Worm (Caenorhabditis elegans) whole organism, midembryonic: ENCODE data around the gene F40A3.3.

ENCODE experiments used
- T22C8.4 ChIP-seq: fragments of 200-800 bp; sonication (Bioruptor generic); IDR thresholded peaks from 2 replicates; pipeline ENCODE4 v1.3.6; 2022; ENCODE audit warnings: missing genetic modification characterization, missing compliant biosample characterization
- cog-1 ChIP-seq: sonication (generic microtip); optimal IDR thresholded peaks from 2 replicates; lab custom pipeline; 2016; ENCODE audit warnings: missing genetic modification characterization, missing compliant biosample characterization
- flt-1 ChIP-seq: fragments of 200-800 bp; sonication (Bioruptor generic); IDR thresholded peaks from 2 replicates; pipeline ENCODE4 v1.3.6; 2022; ENCODE audit warnings: missing genetic modification characterization, missing compliant biosample characterization
- klf-2 ChIP-seq: fragments of 200-800 bp; sonication (Bioruptor generic); conservative IDR thresholded peaks from 2 replicates; pipeline ENCODE4 v1.3.6; 2022; ENCODE audit warnings: missing genetic modification reagents, missing genetic modification characterization, missing compliant biosample characterization
- med-1 ChIP-seq: sonication (generic microtip); optimal IDR thresholded peaks from 2 replicates; lab custom pipeline; 2017; ENCODE audit warnings: missing genetic modification characterization, mild to moderate bottlenecking, missing compliant biosample characterization, antibody characterized with exemption, missing genetic modification reagents; ENCODE audit not compliant: insufficient read depth
- ref-1 ChIP-seq: fragments of 200-800 bp; sonication (Bioruptor generic); conservative IDR thresholded peaks from 2 replicates; pipeline ENCODE4 v1.3.6; 2022; ENCODE audit warnings: missing genetic modification reagents, missing genetic modification characterization, missing compliant biosample characterization
- tab-1 ChIP-seq: fragments of 200-800 bp; sonication (Bioruptor generic); IDR thresholded peaks from 2 replicates; pipeline ENCODE4 v1.3.6; 2022; ENCODE audit warnings: missing genetic modification characterization, missing compliant biosample characterization
- ztf-23 ChIP-seq: fragments of 200-800 bp; sonication (Bioruptor generic); IDR thresholded peaks from 2 replicates; pipeline ENCODE4 v1.3.6; 2022; ENCODE audit warnings: missing genetic modification reagents, missing genetic modification characterization, missing compliant biosample characterization
- ztf-29 ChIP-seq: fragments of 200-800 bp; sonication (Bioruptor generic); IDR thresholded peaks from 2 replicates; pipeline ENCODE4 v1.3.6; 2022; ENCODE audit warnings: missing genetic modification reagents, missing genetic modification characterization, missing compliant biosample characterization

The F40A3.3 gene

DNA sequence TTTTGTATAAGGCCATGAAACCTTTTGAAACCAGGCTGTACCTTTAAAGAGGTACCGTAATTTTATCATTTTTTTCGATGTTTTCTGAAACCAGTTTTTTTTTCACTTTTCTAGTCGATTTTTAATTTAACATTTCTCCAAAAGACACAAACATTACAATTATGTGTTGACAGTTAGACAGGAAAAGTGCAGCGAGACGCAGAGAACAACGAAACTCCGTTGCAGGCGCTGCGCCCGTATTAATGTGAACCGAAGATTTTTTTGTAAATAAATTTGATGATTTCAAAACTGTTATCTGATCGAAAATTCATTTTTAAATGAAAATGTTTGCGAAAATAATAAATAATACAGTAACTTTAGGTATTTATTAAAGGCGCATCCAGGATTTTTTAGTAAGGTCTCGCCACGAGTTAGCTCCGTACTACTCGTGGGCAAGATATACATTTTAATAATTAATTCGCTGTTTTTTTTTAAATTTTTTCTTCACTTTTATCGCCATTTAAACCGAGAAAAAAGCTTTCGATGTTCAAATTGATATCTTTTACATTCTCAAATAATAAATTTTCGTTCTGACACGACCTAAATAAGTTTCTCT, at the start of gene F40A3.3:
F40A3.3 (plus strand) TSS at position 564 of the 595 bp plus-strand sequence.
- TF ChIP-seq flt-1 (GFP tag; lab: Robert Waterston, UW) (no peak), klf-2 (no peak), T22C8.4 (GFP tag; lab: Robert Waterston, UW) (no peak), ztf-23 (GFP tag; lab: Robert Waterston, UW) (no peak), ztf-29 (GFP tag; lab: Robert Waterston, UW) (no peak), med-1 (GFP tag; lab: Kevin White, UChicago) (no peak), ref-1 (GFP tag; lab: Robert Waterston, UW) (no peak), cog-1 (tag; lab: Kevin White, UChicago) (no peak), tab-1 (GFP tag; lab: Robert Waterston, UW) (no peak)

DNA sequence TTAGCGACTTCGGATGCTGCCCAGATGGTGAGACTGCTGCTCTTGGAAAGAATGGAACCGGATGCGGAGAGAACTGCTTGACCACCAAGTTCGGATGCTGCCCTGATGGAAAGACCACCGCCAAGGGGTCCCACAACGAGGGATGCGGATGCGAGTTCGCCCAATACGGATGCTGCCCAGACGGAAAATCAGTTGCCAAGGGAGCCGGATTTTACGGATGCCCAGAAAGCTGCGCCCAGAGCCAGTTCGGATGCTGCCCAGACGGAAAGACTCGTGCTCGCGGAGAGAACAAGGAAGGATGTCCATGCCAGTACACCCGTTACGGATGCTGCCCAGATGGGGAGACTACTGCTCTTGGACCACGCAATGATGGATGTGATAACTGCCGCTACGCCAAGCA, 46.3 kb upstream of the F40A3.3 start:
- TF ChIP-seq tab-1 (GFP tag; lab: Robert Waterston, UW) (no peak), ref-1 (GFP tag; lab: Robert Waterston, UW) (no peak), med-1 (GFP tag; lab: Kevin White, UChicago) (no peak), cog-1 (tag; lab: Kevin White, UChicago) (no peak), klf-2 (no peak), ztf-29 (GFP tag; lab: Robert Waterston, UW) (no peak), ztf-23 (GFP tag; lab: Robert Waterston, UW) (no peak), flt-1 (GFP tag; lab: Robert Waterston, UW) (no peak), T22C8.4 (GFP tag; lab: Robert Waterston, UW) (no peak)

DNA sequence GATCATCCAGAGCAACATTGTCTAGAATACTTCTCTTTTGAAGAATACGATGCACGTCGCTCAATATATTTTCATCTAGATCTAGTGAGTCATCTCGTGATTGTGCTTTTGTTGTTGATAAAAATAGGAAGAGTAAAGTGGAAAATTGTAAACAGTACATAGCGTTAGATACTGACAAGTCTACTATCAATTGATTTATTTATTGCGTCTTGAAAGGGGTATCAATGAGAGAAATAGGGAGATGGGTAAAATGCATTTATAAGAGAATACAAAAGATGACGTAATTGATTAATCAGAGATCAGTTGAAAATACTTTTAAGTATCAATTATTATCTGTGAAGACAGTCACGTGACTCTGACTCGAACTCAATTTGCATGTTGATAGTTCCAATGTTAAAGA, 40.3 kb upstream of the F40A3.3 start, which contains the start of gene txt-5:
txt-5 (minus strand) TSS at position 224 of the 400 bp plus-strand sequence.
- TF ChIP-seq ztf-23 (GFP tag; lab: Robert Waterston, UW) (no peak), ref-1 (GFP tag; lab: Robert Waterston, UW) (no peak), flt-1 (GFP tag; lab: Robert Waterston, UW) (no peak), med-1 (GFP tag; lab: Kevin White, UChicago) (no peak), ztf-29 (GFP tag; lab: Robert Waterston, UW) (no peak), cog-1 (tag; lab: Kevin White, UChicago) (no peak), tab-1 (GFP tag; lab: Robert Waterston, UW) (no peak), klf-2 (no peak), T22C8.4 (GFP tag; lab: Robert Waterston, UW) (no peak)

DNA sequence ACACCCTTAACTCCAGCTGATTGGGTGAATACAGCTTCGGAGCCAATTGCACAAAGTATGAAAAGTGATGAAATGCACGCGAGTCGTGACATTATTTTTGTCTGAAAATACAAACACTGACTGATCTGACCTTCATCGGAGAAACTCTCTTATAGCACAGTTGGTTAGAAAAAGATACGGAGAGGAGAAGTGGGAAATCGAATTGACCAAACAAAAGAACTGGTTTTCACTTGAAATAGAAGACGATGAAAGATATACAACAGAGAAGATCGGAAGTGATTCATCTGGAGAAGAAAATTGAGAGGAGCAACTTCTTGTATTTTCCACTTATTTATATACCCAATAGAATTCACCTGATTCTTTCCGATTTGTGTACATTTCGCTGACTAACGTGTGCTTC, 39.4 kb upstream of the F40A3.3 start, which contains the start of gene ttr-33:
ttr-33 (minus strand) TSS at position 101 of the 400 bp plus-strand sequence.
- no peak for TF ChIP-seq ref-1 (GFP tag; lab: Robert Waterston, UW)
- no peak for TF ChIP-seq tab-1 (GFP tag; lab: Robert Waterston, UW)
- TF ChIP-seq flt-1 (GFP tag; lab: Robert Waterston, UW): no peak
- TF ChIP-seq med-1 (GFP tag; lab: Kevin White, UChicago): no peak
- TF ChIP-seq klf-2: no peak
- TF ChIP-seq T22C8.4 (GFP tag; lab: Robert Waterston, UW): no peak
- no peak for TF ChIP-seq ztf-23 (GFP tag; lab: Robert Waterston, UW)
- no peak for TF ChIP-seq ztf-29 (GFP tag; lab: Robert Waterston, UW)
- no peak for TF ChIP-seq cog-1 (tag; lab: Kevin White, UChicago)

DNA sequence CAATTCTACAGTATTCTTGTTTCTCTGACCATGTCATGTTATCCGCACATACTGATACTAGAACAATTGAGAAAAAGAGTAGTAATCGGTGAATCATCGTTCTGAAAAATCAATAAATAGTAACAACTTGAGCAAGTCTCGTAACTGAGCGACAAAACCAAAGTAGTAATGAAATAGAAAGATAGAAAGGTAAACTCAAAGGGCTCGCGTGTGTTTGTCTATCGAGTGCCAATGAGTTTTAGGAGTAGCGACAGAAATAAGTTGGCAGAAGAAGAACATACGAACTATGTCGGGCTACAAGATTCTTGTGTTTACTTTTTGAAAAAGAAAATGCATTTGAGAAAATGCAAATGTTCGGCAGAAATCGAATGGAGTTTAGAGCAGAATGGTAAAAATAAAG, 37.8 kb upstream of the F40A3.3 start, which contains the start of gene C37C3.12:
C37C3.12 (minus strand) TSS at position 101 of the 400 bp plus-strand sequence.
- TF ChIP-seq med-1 (GFP tag; lab: Kevin White, UChicago) (no peak), ref-1 (GFP tag; lab: Robert Waterston, UW) (no peak), T22C8.4 (GFP tag; lab: Robert Waterston, UW) (no peak), ztf-23 (GFP tag; lab: Robert Waterston, UW) (no peak), tab-1 (GFP tag; lab: Robert Waterston, UW) (no peak), klf-2 (no peak), ztf-29 (GFP tag; lab: Robert Waterston, UW) (no peak), cog-1 (tag; lab: Kevin White, UChicago) (no peak), flt-1 (GFP tag; lab: Robert Waterston, UW) (no peak)

DNA sequence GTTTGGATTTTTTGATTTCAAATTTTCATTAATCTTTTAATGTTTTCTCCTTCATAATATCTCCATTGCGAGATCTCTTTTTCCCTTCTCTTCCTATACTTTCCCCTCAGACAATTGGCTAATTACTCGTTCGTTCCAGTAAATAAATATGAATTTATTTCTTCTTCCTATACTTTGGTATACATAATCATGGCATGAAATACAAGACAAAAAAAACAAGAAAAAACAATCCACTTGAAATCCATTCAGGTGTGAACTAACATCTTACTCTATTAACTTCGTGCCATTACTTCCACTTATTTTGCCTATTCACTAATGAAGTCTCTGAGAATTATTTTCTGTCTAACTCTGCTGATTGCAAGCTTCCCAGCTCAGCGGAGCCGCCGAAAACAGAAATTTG, 35.0 kb upstream of the F40A3.3 start, which contains the start of gene grd-8:
grd-8 (plus strand) TSS at position 301 of the 400 bp plus-strand sequence.
- no peak for TF ChIP-seq ref-1 (GFP tag; lab: Robert Waterston, UW)

DNA sequence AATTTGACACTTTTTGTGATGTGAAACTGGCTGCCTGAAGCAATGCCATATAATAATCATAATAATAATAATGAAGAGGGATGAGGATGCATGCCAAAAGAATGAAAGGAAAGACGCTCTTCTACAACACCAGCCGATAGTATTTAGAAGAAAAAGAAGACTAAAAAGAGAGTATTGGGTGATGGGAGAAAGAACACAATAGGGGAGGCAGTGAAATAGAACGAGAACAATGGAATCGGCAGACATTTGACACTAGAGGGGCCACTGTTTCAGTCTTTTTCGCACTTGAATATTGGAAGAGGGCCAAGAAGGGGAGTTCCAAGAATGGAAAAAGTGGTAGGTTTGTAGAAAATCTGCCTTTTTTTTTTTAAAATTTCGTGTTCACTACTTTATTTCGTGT, 30.1 kb upstream of the F40A3.3 start, which contains the start of gene memo-1:
memo-1 (minus strand) TSS at position 2 of the 400 bp plus-strand sequence.
- no peak for TF ChIP-seq ztf-23 (GFP tag; lab: Robert Waterston, UW)

DNA sequence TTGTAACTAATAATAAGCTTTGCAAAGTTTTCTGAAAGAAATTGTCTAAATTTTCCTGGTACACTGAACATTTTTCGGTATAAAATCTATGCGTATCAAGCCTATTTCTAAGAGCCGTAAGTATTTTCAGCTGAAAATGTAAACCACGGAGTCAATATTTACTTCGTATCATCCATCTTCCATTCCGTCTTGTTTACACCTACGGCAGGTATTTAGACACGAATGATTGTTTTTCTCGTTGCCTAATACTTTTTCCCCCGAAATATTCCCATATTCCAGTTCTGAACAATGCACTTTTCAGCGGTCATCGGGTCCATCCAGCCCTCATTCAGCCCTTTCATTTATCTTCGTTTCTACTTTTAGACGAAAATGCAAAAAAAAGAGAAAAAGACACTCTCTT, 29.6 kb upstream of the F40A3.3 start:
- no peak for TF ChIP-seq tab-1 (GFP tag; lab: Robert Waterston, UW)
- TF ChIP-seq med-1 (GFP tag; lab: Kevin White, UChicago): no peak
- TF ChIP-seq ztf-23 (GFP tag; lab: Robert Waterston, UW): no peak

DNA sequence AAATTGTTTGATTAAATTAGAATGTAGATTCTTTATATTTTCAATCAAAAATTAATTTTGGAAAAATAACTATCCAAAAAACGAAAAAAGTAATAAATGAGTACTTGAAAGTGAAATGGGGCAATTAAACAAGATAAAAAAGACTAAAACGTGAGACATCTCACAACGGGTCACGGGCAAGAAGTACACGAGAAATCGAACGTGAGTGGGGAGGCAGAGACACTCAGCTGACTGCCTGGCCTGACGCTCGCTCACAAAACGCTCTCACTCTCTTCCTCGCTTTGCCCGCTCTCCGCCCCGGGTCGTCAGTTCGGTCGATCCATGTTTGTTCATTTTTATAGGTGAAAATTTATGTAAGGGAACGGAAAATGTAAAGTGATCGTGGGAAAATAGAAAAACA, 29.0 kb upstream of the F40A3.3 start:
- TF ChIP-seq T22C8.4 (GFP tag; lab: Robert Waterston, UW) (no peak), cog-1 (tag; lab: Kevin White, UChicago) (peak; percentile 1), ztf-29 (GFP tag; lab: Robert Waterston, UW) (no peak)

DNA sequence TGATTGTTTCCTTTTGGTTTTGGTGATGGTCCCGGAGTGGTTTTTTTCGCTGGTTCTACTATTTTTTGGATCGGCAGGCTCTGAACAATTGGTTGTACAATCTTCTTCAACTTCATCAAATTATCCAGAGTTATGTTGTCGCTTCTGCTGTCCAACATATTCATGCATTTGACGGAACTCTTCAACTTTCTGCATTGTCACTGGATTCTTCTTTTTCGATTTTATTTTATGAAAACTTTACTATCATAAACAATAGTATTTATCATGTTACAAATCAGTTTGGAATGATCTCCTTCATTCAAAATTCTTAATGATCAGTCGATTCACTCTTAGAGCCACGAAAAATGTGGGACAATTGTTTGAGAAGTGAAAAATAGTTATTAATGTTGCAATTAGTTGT, 25.2 kb upstream of the F40A3.3 start:
- TF ChIP-seq ref-1 (GFP tag; lab: Robert Waterston, UW) (no peak), flt-1 (GFP tag; lab: Robert Waterston, UW) (no peak)
